Fruit fly (Drosophila melanogaster) whole organism, embryonic: ENCODE data around the gene Ser12.
A peak's percentile ranks its signal among the peaks of the same experiment; 100 is the strongest.

Experiments used
- Abd-B ChIP-seq: fragments of 200-800 bp; sonication (Bioruptor generic); optimal IDR thresholded peaks from 2 replicates; lab custom pipeline; 2018; ENCODE audit warnings: missing biosample characterization, mild to moderate bottlenecking, missing genetic modification characterization, moderate library complexity
- B-H1 ChIP-seq: fragments of 200-800 bp; sonication (Bioruptor generic); IDR thresholded peaks from 3 replicates; pipeline ENCODE4 v1.3.6; 2022; ENCODE audit warnings: missing biosample characterization, missing genetic modification characterization
- Bteb2 ChIP-seq: fragments of 200-800 bp; sonication (Bioruptor generic); optimal IDR thresholded peaks from 2 replicates; lab custom pipeline; 2016; ENCODE audit warnings: missing biosample characterization, missing genetic modification characterization
- CG10321 ChIP-seq: fragments of 200-800 bp; sonication (Bioruptor generic); IDR thresholded peaks from 2 replicates; pipeline ENCODE4 v1.3.6; 2022; ENCODE audit warnings: missing biosample characterization, missing genetic modification characterization
- CG10366 ChIP-seq: fragments of 200-800 bp; sonication (Bioruptor generic); IDR thresholded peaks from 2 replicates; pipeline ENCODE4 v1.3.6; 2022; ENCODE audit warnings: missing biosample characterization, missing genetic modification characterization
- CG12219 ChIP-seq: fragments of 200-800 bp; sonication (Bioruptor generic); optimal IDR thresholded peaks from 3 replicates; lab custom pipeline; 2018; ENCODE audit warnings: missing biosample characterization, mild to moderate bottlenecking, missing genetic modification characterization
- CG12236 ChIP-seq: fragments of 200-800 bp; sonication (Bioruptor generic); optimal IDR thresholded peaks from 2 replicates; lab custom pipeline; 2016; ENCODE audit warnings: missing biosample characterization, missing genetic modification characterization
- CG12744 ChIP-seq: fragments of 200-800 bp; sonication (Bioruptor generic); optimal IDR thresholded peaks from 2 replicates; lab custom pipeline; 2016; ENCODE audit warnings: missing biosample characterization, missing genetic modification characterization
- CG15269 ChIP-seq: fragments of 200-800 bp; sonication (Bioruptor generic); optimal IDR thresholded peaks from 2 replicates; lab custom pipeline; 2018; ENCODE audit warnings: missing biosample characterization, mild to moderate bottlenecking, missing genetic modification characterization, moderate library complexity
- CG1602 ChIP-seq: fragments of 200-800 bp; sonication (Bioruptor generic); optimal IDR thresholded peaks from 3 replicates; lab custom pipeline; 2016; ENCODE audit warnings: missing biosample characterization, missing genetic modification characterization
- CG16815 ChIP-seq: fragments of 200-800 bp; sonication (Bioruptor generic); optimal IDR thresholded peaks from 3 replicates; lab custom pipeline; 2017; ENCODE audit warnings: missing biosample characterization, mild to moderate bottlenecking, missing genetic modification characterization
- CG3065 ChIP-seq: fragments of 200-800 bp; sonication (Bioruptor generic); optimal IDR thresholded peaks from 2 replicates; lab custom pipeline; 2016; ENCODE audit warnings: missing biosample characterization, missing genetic modification characterization
- CG31224 ChIP-seq: fragments of 200-800 bp; sonication (Bioruptor generic); IDR thresholded peaks from 2 replicates; pipeline ENCODE4 v1.3.6; 2022; ENCODE audit warnings: missing biosample characterization, missing genetic modification characterization
- CG31388 ChIP-seq: fragments of 200-800 bp; sonication (Bioruptor generic); optimal IDR thresholded peaks from 2 replicates; lab custom pipeline; 2016; ENCODE audit warnings: missing biosample characterization, missing genetic modification characterization
- CG33557 ChIP-seq: fragments of 200-800 bp; sonication (Bioruptor generic); optimal IDR thresholded peaks from 2 replicates; lab custom pipeline; 2019; ENCODE audit warnings: missing biosample characterization, mild to moderate bottlenecking, missing genetic modification characterization, moderate library complexity
- CG3847 ChIP-seq: fragments of 200-800 bp; sonication (Bioruptor generic); IDR thresholded peaks from 2 replicates; pipeline ENCODE4 v1.3.6; 2022; ENCODE audit warnings: missing biosample characterization, missing genetic modification characterization
- CG6765 ChIP-seq: fragments of 200-800 bp; sonication (Bioruptor generic); optimal IDR thresholded peaks from 3 replicates; lab custom pipeline; 2017; ENCODE audit warnings: missing biosample characterization, mild to moderate bottlenecking, missing genetic modification characterization
- CG7556 ChIP-seq: fragments of 200-800 bp; sonication (Bioruptor generic); optimal IDR thresholded peaks from 2 replicates; lab custom pipeline; 2017; ENCODE audit warnings: missing biosample characterization, mild to moderate bottlenecking, missing genetic modification characterization
- CG7786 ChIP-seq: fragments of 200-800 bp; sonication (Bioruptor generic); optimal IDR thresholded peaks from 2 replicates; lab custom pipeline; 2016; ENCODE audit warnings: missing biosample characterization, missing genetic modification characterization
- CG7987 ChIP-seq: fragments of 200-800 bp; sonication (Bioruptor generic); optimal IDR thresholded peaks from 2 replicates; lab custom pipeline; 2018; ENCODE audit warnings: missing biosample characterization, mild to moderate bottlenecking, missing genetic modification characterization, moderate library complexity
- CG8281 ChIP-seq: fragments of 200-800 bp; sonication (Bioruptor generic); optimal IDR thresholded peaks from 2 replicates; lab custom pipeline; 2018; ENCODE audit warnings: missing biosample characterization, mild to moderate bottlenecking, missing genetic modification characterization, moderate library complexity
- D19B ChIP-seq: fragments of 200-800 bp; sonication (Bioruptor generic); optimal IDR thresholded peaks from 2 replicates; lab custom pipeline; 2017; ENCODE audit warnings: missing biosample characterization, mild to moderate bottlenecking, missing genetic modification characterization
- Dbx ChIP-seq: fragments of 200-800 bp; sonication (Bioruptor generic); IDR thresholded peaks from 3 replicates; pipeline ENCODE4 v1.3.6; 2022; ENCODE audit warnings: missing biosample characterization, missing genetic modification characterization
- Fer3 ChIP-seq: fragments of 200-800 bp; sonication (Bioruptor generic); optimal IDR thresholded peaks from 2 replicates; lab custom pipeline; 2018; ENCODE audit warnings: missing biosample characterization, mild to moderate bottlenecking, missing genetic modification characterization, moderate library complexity
- Lim3 ChIP-seq: fragments of 200-800 bp; sonication (Bioruptor generic); IDR thresholded peaks from 2 replicates; pipeline ENCODE4 v1.3.6; 2022; ENCODE audit warnings: missing biosample characterization, missing genetic modification characterization
- Mrtf ChIP-seq: fragments of 200-800 bp; sonication (Bioruptor generic); IDR thresholded peaks from 3 replicates; pipeline ENCODE4 v1.3.6; 2022; ENCODE audit warnings: missing biosample characterization, missing genetic modification characterization
- Sin3A ChIP-seq: fragments of >200 bp; optimal IDR thresholded peaks from 2 replicates; lab custom pipeline; 2018
- Sry-β ChIP-seq: fragments of 200-800 bp; sonication (Bioruptor generic); optimal IDR thresholded peaks from 2 replicates; lab custom pipeline; 2018; ENCODE audit warnings: missing biosample characterization, mild to moderate bottlenecking, missing genetic modification characterization, moderate library complexity
- Sry-δ ChIP-seq: fragments of 200-800 bp; sonication (Bioruptor generic); optimal IDR thresholded peaks from 2 replicates; lab custom pipeline; 2016; ENCODE audit warnings: missing biosample characterization, missing genetic modification characterization
- Stat92E ChIP-seq, 3 experiments: fragments of >200 bp in 2 of 3; fragments of 200-800 bp in 1 of 3; sonication (Bioruptor generic) in 1 of 3; optimal IDR thresholded peaks; 2 replicates each; lab custom pipeline; 2017 to 2019; ENCODE audit warnings: missing biosample characterization in 3 of 3, missing genetic modification characterization in 3 of 3, mild to moderate bottlenecking in 1 of 3, moderate library complexity in 1 of 3
- Taf1 ChIP-seq: fragments of 200-800 bp; sonication (Bioruptor generic); IDR thresholded peaks from 2 replicates; pipeline ENCODE4 v1.3.6; 2022; ENCODE audit warnings: missing biosample characterization, missing genetic modification characterization
- YL-1 ChIP-seq: fragments of 200-800 bp; sonication (Bioruptor generic); optimal IDR thresholded peaks from 3 replicates; lab custom pipeline; 2017; ENCODE audit warnings: missing biosample characterization, mild to moderate bottlenecking, missing genetic modification characterization
- ash1 ChIP-seq: fragments of 200-800 bp; sonication (Bioruptor generic); optimal IDR thresholded peaks from 2 replicates; lab custom pipeline; 2018; ENCODE audit warnings: missing biosample characterization, mild to moderate bottlenecking, missing genetic modification characterization
- bbx ChIP-seq: fragments of 200-800 bp; sonication (Bioruptor generic); IDR thresholded peaks from 2 replicates; pipeline ENCODE4 v1.3.6; 2022; ENCODE audit warnings: missing biosample characterization, missing genetic modification characterization; ENCODE audit not compliant: partially characterized antibody
- bsh ChIP-seq, 2 experiments: fragments of 200-800 bp; sonication (Bioruptor generic); optimal IDR thresholded peaks; 2 replicates each; lab custom pipeline; 2017 to 2018; ENCODE audit warnings: mild to moderate bottlenecking in 2 of 2, missing biosample characterization in 2 of 2, missing genetic modification characterization in 2 of 2, moderate library complexity in 1 of 2
- chinmo ChIP-seq: fragments of 200-800 bp; sonication (Bioruptor generic); IDR thresholded peaks from 4 replicates; pipeline ENCODE4 v1.3.6; 2022; ENCODE audit warnings: missing biosample characterization, missing genetic modification characterization; ENCODE audit not compliant: partially characterized antibody
- chn ChIP-seq: fragments of 200-800 bp; sonication (Bioruptor generic); optimal IDR thresholded peaks from 2 replicates; lab custom pipeline; 2016; ENCODE audit warnings: missing biosample characterization, missing genetic modification characterization
- crol ChIP-seq: fragments of 200-800 bp; sonication (Bioruptor generic); IDR thresholded peaks from 2 replicates; pipeline ENCODE4 v1.3.6; 2022; ENCODE audit warnings: missing biosample characterization, missing genetic modification characterization
- dmrt99B ChIP-seq: fragments of 200-800 bp; sonication (Bioruptor generic); optimal IDR thresholded peaks from 2 replicates; lab custom pipeline; 2018; ENCODE audit warnings: missing biosample characterization, mild to moderate bottlenecking, missing genetic modification characterization, moderate library complexity
- en ChIP-seq: fragments of 200-800 bp; sonication (Bioruptor generic); optimal IDR thresholded peaks from 2 replicates; lab custom pipeline; 2016; ENCODE audit warnings: missing biosample characterization, missing genetic modification characterization
- eve ChIP-seq, 2 experiments: fragments of >200 bp; optimal IDR thresholded peaks; 2 replicates each; lab custom pipeline; 2017; ENCODE audit warnings: missing biosample characterization in 2 of 2, missing genetic modification characterization in 2 of 2
- gce ChIP-seq: fragments of 200-800 bp; sonication (Bioruptor generic); IDR thresholded peaks from 3 replicates; pipeline ENCODE4 v1.3.6; 2022; ENCODE audit warnings: missing biosample characterization, missing genetic modification characterization
- jumu ChIP-seq: fragments of 200-800 bp; sonication (Bioruptor generic); optimal IDR thresholded peaks from 3 replicates; lab custom pipeline; 2016; ENCODE audit warnings: missing biosample characterization, missing genetic modification characterization
- klu ChIP-seq: fragments of 200-800 bp; sonication (Bioruptor generic); IDR thresholded peaks from 2 replicates; pipeline ENCODE4 v1.3.6; 2022; ENCODE audit warnings: missing biosample characterization, missing genetic modification characterization
- maf-S ChIP-seq: fragments of 200-800 bp; sonication (Bioruptor generic); optimal IDR thresholded peaks from 2 replicates; lab custom pipeline; 2016; ENCODE audit warnings: missing biosample characterization, missing genetic modification characterization
- nmo ChIP-seq: fragments of 200-800 bp; sonication (Bioruptor generic); optimal IDR thresholded peaks from 2 replicates; lab custom pipeline; 2018; ENCODE audit warnings: missing biosample characterization, mild to moderate bottlenecking, missing genetic modification characterization, moderate library complexity
- row ChIP-seq: fragments of 200-800 bp; sonication (Bioruptor generic); IDR thresholded peaks from 3 replicates; pipeline ENCODE4 v1.3.6; 2022; ENCODE audit warnings: missing biosample characterization, missing genetic modification characterization
- seq ChIP-seq: fragments of 200-800 bp; sonication (Bioruptor generic); IDR thresholded peaks from 2 replicates; pipeline ENCODE4 v1.3.6; 2022; ENCODE audit warnings: missing biosample characterization, missing genetic modification characterization
- sim ChIP-seq: fragments of 200-800 bp; sonication (Bioruptor generic); IDR thresholded peaks from 2 replicates; pipeline ENCODE4 v1.3.6; 2022; ENCODE audit warnings: missing biosample characterization, missing genetic modification characterization
- tna ChIP-seq: fragments of 200-800 bp; sonication (Bioruptor generic); IDR thresholded peaks from 2 replicates; pipeline ENCODE4 v1.3.6; 2022; ENCODE audit warnings: missing biosample characterization, missing genetic modification characterization; ENCODE audit not compliant: partially characterized antibody
- trem ChIP-seq: fragments of 200-800 bp; optimal IDR thresholded peaks from 3 replicates; lab custom pipeline; 2019; ENCODE audit warnings: missing biosample characterization, mild to moderate bottlenecking, missing genetic modification characterization, moderate library complexity
- vfl ChIP-seq: fragments of 200-800 bp; sonication (Bioruptor generic); optimal IDR thresholded peaks from 2 replicates; lab custom pipeline; 2016; ENCODE audit warnings: missing biosample characterization, missing genetic modification characterization

Gene Ser12

DNA sequence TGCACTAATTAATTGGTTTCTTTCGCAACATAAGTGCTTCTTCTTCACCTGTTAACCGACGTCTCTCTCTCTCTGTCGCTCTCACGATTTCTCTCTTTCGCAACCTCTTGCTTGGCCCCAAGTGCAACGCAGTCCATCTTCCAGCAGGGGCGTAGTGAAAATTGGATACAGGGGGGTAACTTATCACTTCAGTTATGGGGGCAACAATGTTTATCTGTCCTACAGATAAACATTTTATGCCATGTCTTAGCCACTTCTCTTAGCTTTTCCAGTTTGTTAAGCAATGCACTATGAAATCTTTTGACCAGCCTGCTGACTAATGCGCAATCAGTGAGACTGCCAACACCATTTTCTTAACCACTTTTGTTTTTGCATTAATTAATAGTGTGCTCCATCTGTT, 23.8 kb downstream of the Ser12 start (continued):
- no peak for TF ChIP-seq maf-S (GFP tag; lab: Kevin White, UChicago)
- TF ChIP-seq Stat92E (GFP tag; optimal IDR thresholded peaks at IDR 0.05; lab: Kevin White, UChicago), result no peak
- 0 out of 3 replicates have a peak, but pooled peaks have one; percentile 10 for TF ChIP-seq Dbx
- peak; percentile 22 for TF ChIP-seq CG7786
- TF ChIP-seq chn, result peak; percentile 18
- TF ChIP-seq Bteb2 (GFP tag; lab: Kevin White, UChicago), result no peak
- no peak for TF ChIP-seq CG31224 (GFP tag; lab: Robert Waterston, UW)
- peak; percentile 56 for TF ChIP-seq row (GFP tag; lab: Robert Waterston, UW)
- no peak for TF ChIP-seq D19B (GFP tag; lab: Kevin White, UChicago)
- no peak for TF ChIP-seq CG1602 (GFP tag; lab: Kevin White, UChicago)
- no peak for TF ChIP-seq CG3065 (GFP tag; lab: Kevin White, UChicago)
- no peak; the same call in 1 of the 2 replicates for TF ChIP-seq CG10366
- peak; percentile 39 for TF ChIP-seq CG12219 (GFP tag; lab: Kevin White, UChicago)
- 0 out of 4 replicates have a peak, but pooled peaks have one; percentile 45 for TF ChIP-seq chinmo (GFP tag; lab: Robert Waterston, UW)
- no peak for TF ChIP-seq tna (GFP tag; lab: Robert Waterston, UW)
- no peak for TF ChIP-seq ash1 (GFP tag; lab: Kevin White, UChicago)
- TF ChIP-seq CG6765, result no peak
- TF ChIP-seq seq (GFP tag; lab: Robert Waterston, UW), result 0 out of 2 replicates have a peak, but pooled peaks have one; percentile 15
- TF ChIP-seq CG12744 (GFP tag; lab: Kevin White, UChicago), result no peak
- TF ChIP-seq bbx (GFP tag; lab: Robert Waterston, UW), result no peak
- TF ChIP-seq B-H1 (GFP tag; lab: Robert Waterston, UW), result peak; percentile 35; the same call in 1 of the 3 replicates
- TF ChIP-seq CG7987 (GFP tag; lab: Kevin White, UChicago), result no peak
- no peak for TF ChIP-seq vfl (GFP tag; lab: Kevin White, UChicago)
- no peak for TF ChIP-seq CG12236
- TF ChIP-seq CG3847 (GFP tag; lab: Robert Waterston, UW), result no peak
- no peak for TF ChIP-seq klu (GFP tag; lab: Robert Waterston, UW)
- TF ChIP-seq dmrt99B, result peak; percentile 72
- TF ChIP-seq Lim3 (GFP tag; lab: Robert Waterston, UW), result peak; percentile 18; the same call in 1 of the 2 replicates
- TF ChIP-seq Abd-B (GFP tag; lab: Kevin White, UChicago), result no peak
- no peak for TF ChIP-seq sim (GFP tag; lab: Robert Waterston, UW)
- TF ChIP-seq CG15269 (tag; lab: Kevin White, UChicago), result peak; percentile 65
- no peak for TF ChIP-seq Sry-δ (GFP tag; lab: Kevin White, UChicago)
- peak; percentile 10 for TF ChIP-seq trem (tag; lab: Kevin White, UChicago)
- no peak for TF ChIP-seq CG7556 (GFP tag; lab: Kevin White, UChicago)
- no peak for TF ChIP-seq eve (GFP tag; optimal IDR thresholded peaks at IDR 0.05; lab: Kevin White, UChicago)
- no peak for TF ChIP-seq Sry-β (GFP tag; lab: Kevin White, UChicago)
- TF ChIP-seq Sin3A (lab: Kevin White, UChicago), result no peak
- no peak for TF ChIP-seq Mrtf (GFP tag; lab: Robert Waterston, UW)
- TF ChIP-seq CG33557 (GFP tag; lab: Kevin White, UChicago), result no peak
- TF ChIP-seq bsh (GFP tag; optimal IDR thresholded peaks at IDR 0.05; lab: Kevin White, UChicago), result peak; percentile 23 to 57
- no peak for TF ChIP-seq CG31388
- no peak for TF ChIP-seq YL-1 (GFP tag; lab: Kevin White, UChicago)
- no peak for TF ChIP-seq Fer3
- TF ChIP-seq crol, result no peak
- TF ChIP-seq CG8281 (tag; lab: Kevin White, UChicago), result no peak
- no peak for TF ChIP-seq CG16815 (GFP tag; lab: Kevin White, UChicago)
- TF ChIP-seq jumu (GFP tag; lab: Kevin White, UChicago), result peak; percentile 22
- TF ChIP-seq en, result no peak
- peak; percentile 34; the same call in 1 of the 3 replicates for TF ChIP-seq gce (GFP tag; lab: Robert Waterston, UW)
- peak; percentile 26 for TF ChIP-seq nmo (GFP tag; lab: Kevin White, UChicago)
- TF ChIP-seq Taf1, result no peak
- TF ChIP-seq CG10321 (GFP tag; lab: Robert Waterston, UW), result no peak
